Fruit fly (Drosophila melanogaster): ENCODE results near the gene CG33270.
"Not testable (repeated sequence)": the region's sequence is repeated elsewhere in the genome, so short reads cannot be mapped to it uniquely, and the experiment has no call there.

CG33270 gene

dm6 chr3L:11596585-11597252, 18.3 kb upstream of the CG33270 start, which contains the start of gene CG7368:
TSS of gene CG7368 (plus strand) at chr3L:11597202.
- no peak for TF ChIP-seq noc (tag; optimal IDR thresholded peaks at IDR 0.05)

- TF ChIP-seq noc (tag; optimal IDR thresholded peaks at IDR 0.05) = no peak
Measured at dm6 chr3L:11593778-11594177, 15.4 kb upstream of the CG33270 start.

dm6 chr3L:11591803-11592202, 13.4 kb upstream of the CG33270 start:
- TF ChIP-seq noc (tag; optimal IDR thresholded peaks at IDR 0.05) = no peak

- TF ChIP-seq noc (tag; optimal IDR thresholded peaks at IDR 0.05) = no peak
Measured at dm6 chr3L:11591131-11591530, 12.7 kb upstream of the CG33270 start, which contains the start of gene CG33268. TSS of gene CG33268 (minus strand) at chr3L:11591231.

dm6 chr3L:11589395-11589794, 11.0 kb upstream of the CG33270 start, which contains the start of gene CG7377:
TSS of gene CG7377 (plus strand) at chr3L:11589695.
- TF ChIP-seq noc (tag; optimal IDR thresholded peaks at IDR 0.05) = not testable (repeated sequence)

- TF ChIP-seq noc (tag; optimal IDR thresholded peaks at IDR 0.05) = no peak
Measured at dm6 chr3L:11588594-11588993, 10.2 kb upstream of the CG33270 start.

- no peak for TF ChIP-seq noc (tag; optimal IDR thresholded peaks at IDR 0.05)
Measured at dm6 chr3L:11587720-11588580, 9.5 kb upstream of the CG33270 start, which contains the start of gene rt. TSS of gene rt (minus strand) at chr3L:11587770.

- TF ChIP-seq noc (tag; optimal IDR thresholded peaks at IDR 0.05) = no peak
Measured at dm6 chr3L:11586794-11587462, 8.5 kb upstream of the CG33270 start.

- no peak for TF ChIP-seq noc (tag; optimal IDR thresholded peaks at IDR 0.05)
Measured at dm6 chr3L:11583964-11584363, 5.5 kb upstream of the CG33270 start, which contains the start of gene CG32086. TSS of gene CG32086 (minus strand) at chr3L:11584064.

dm6 chr3L:11582097-11582496, 3.7 kb upstream of the CG33270 start, which contains the start of gene CG33269:
TSS of gene CG33269 (minus strand) at chr3L:11582197.
- TF ChIP-seq noc (tag; optimal IDR thresholded peaks at IDR 0.05) = no peak

dm6 chr3L:11580919-11581318, 2.5 kb upstream of the CG33270 start, which contains the start of gene CG43391:
TSS of gene CG43391 (minus strand) at chr3L:11581019.
- no peak for TF ChIP-seq noc (tag; optimal IDR thresholded peaks at IDR 0.05)

dm6 chr3L:11579919-11580318, 1.5 kb upstream of the CG33270 start, which contains the start of gene CG43390:
TSS of gene CG43390 (minus strand) at chr3L:11579950.
- TF ChIP-seq noc (tag; optimal IDR thresholded peaks at IDR 0.05) = no peak

- TF ChIP-seq noc (tag; optimal IDR thresholded peaks at IDR 0.05) = no peak
Measured at dm6 chr3L:11578847-11579246, 424 bp upstream of the CG33270 start.

- TF ChIP-seq noc (tag; optimal IDR thresholded peaks at IDR 0.05) = no peak
Measured at dm6 chr3L:11577395-11577794, 1.0 kb downstream of the CG33270 start, which contains the start of gene CG33271. TSS of gene CG33271 (minus strand) at chr3L:11577495.

dm6 chr3L:11576944-11577343, 1.5 kb downstream of the CG33270 start, which contains the start of gene CG33489:
TSS of gene CG33489 (minus strand) at chr3L:11577044.
- TF ChIP-seq noc (tag; optimal IDR thresholded peaks at IDR 0.05) = not testable (repeated sequence)

- TF ChIP-seq noc (tag; optimal IDR thresholded peaks at IDR 0.05) = no peak
Measured at dm6 chr3L:11574563-11574962, 3.9 kb downstream of the CG33270 start, which contains the start of gene CG33490. TSS of gene CG33490 (minus strand) at chr3L:11574663.
